Worm (Caenorhabditis elegans): ENCODE results near the gene ttr-29.

DNA sequence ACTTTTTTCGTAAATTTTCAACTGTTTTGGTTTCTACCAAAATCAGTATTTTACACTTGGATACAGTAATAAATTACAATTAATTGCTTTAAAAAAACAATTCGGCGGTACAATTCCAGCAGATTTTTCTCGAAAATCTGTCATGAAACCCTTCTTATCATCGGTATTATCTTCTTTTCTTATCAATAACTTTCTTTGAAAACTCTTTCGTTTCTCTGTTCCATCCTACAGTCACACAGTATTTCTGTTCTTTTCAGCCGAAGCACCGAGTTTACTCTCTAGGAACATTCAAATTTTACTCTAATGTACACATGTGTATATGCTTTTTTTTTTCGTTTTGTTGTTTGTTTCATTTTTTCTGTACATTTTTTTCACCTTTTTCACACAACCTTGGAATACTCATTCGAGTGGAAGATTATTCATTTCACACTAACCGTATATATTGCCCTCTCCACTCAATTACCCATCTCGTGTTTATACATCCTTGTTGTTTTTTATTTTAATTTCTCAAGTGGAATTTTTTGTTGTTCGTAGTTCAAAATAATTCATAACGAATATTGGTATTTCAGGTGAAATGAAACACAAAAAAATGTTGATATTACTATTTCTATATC is 3.0 kb upstream of the ttr-29 start, which contains the start of gene nid-1:
- TF ChIP-seq med-1 (GFP tag; optimal IDR thresholded peaks at IDR 0.05; ENCODE audit: insufficient read depth) (no peak), T22C8.4 (GFP tag; IDR thresholded peaks at IDR 0.05) (no peak), ztf-23 (GFP tag; IDR thresholded peaks at IDR 0.05) (no peak), ref-1 (GFP tag; conservative IDR thresholded peaks at IDR 0.05) (no peak), tab-1 (GFP tag; IDR thresholded peaks at IDR 0.05) (no peak), ztf-29 (GFP tag; IDR thresholded peaks at IDR 0.05) (no peak), klf-2 (GFP tag; conservative IDR thresholded peaks at IDR 0.05) (no peak), cog-1 (tag; optimal IDR thresholded peaks at IDR 0.05) (no peak), flt-1 (GFP tag; IDR thresholded peaks at IDR 0.05) (no peak)

All from whole organism, midembryonic.